Fruit fly (Drosophila melanogaster) whole organism, embryonic: ENCODE measurements around the gene pes.

Experiments used
- Atf6 ChIP-seq: fragments of 200-800 bp; sonication (Bioruptor generic); IDR thresholded peaks from 2 replicates; pipeline ENCODE4 v1.3.6; 2022; ENCODE audit warnings: missing biosample characterization, missing genetic modification characterization
- CG10431 ChIP-seq: fragments of 200-800 bp; sonication (Bioruptor generic); optimal IDR thresholded peaks from 3 replicates; lab custom pipeline; 2018; ENCODE audit warnings: missing biosample characterization, mild to moderate bottlenecking, missing genetic modification characterization
- CG10543 ChIP-seq: fragments of 200-800 bp; sonication (Bioruptor generic); optimal IDR thresholded peaks from 3 replicates; lab custom pipeline; 2017; ENCODE audit warnings: missing biosample characterization, mild to moderate bottlenecking, missing genetic modification characterization, moderate library complexity
- CG12769 ChIP-seq: fragments of 200-800 bp; sonication (Bioruptor generic); optimal IDR thresholded peaks from 2 replicates; lab custom pipeline; 2019; ENCODE audit warnings: missing biosample characterization, mild to moderate bottlenecking, missing genetic modification characterization, moderate library complexity
- CG13894 ChIP-seq: fragments of 200-800 bp; sonication (Bioruptor generic); optimal IDR thresholded peaks from 3 replicates; lab custom pipeline; 2018; ENCODE audit warnings: missing biosample characterization, mild to moderate bottlenecking, missing genetic modification characterization, moderate library complexity
- CG14441 ChIP-seq: fragments of 200-800 bp; sonication (Bioruptor generic); IDR thresholded peaks from 2 replicates; pipeline ENCODE4 v1.3.6; 2022; ENCODE audit warnings: missing biosample characterization, missing genetic modification characterization
- CG14667 ChIP-seq: fragments of 200-800 bp; sonication (Bioruptor generic); IDR thresholded peaks from 2 replicates; pipeline ENCODE4 v1.3.6; 2022; ENCODE audit warnings: missing biosample characterization, missing genetic modification characterization
- CG17328 ChIP-seq: fragments of 200-800 bp; sonication (Bioruptor generic); IDR thresholded peaks from 2 replicates; pipeline ENCODE4 v1.3.6; 2022; ENCODE audit warnings: missing biosample characterization, missing genetic modification characterization
- CG18262 ChIP-seq: fragments of 200-800 bp; optimal IDR thresholded peaks from 3 replicates; lab custom pipeline; 2019; ENCODE audit warnings: missing biosample characterization, mild to moderate bottlenecking, missing genetic modification characterization, moderate library complexity
- CG18619 ChIP-seq: fragments of 200-800 bp; sonication (Bioruptor generic); optimal IDR thresholded peaks from 3 replicates; lab custom pipeline; 2017; ENCODE audit warnings: missing biosample characterization, mild to moderate bottlenecking, missing genetic modification characterization
- CG34376 ChIP-seq: fragments of 200-800 bp; sonication (Bioruptor generic); optimal IDR thresholded peaks from 2 replicates; lab custom pipeline; 2018; ENCODE audit warnings: missing biosample characterization, mild to moderate bottlenecking, missing genetic modification characterization
- CG34422 ChIP-seq: fragments of 200-800 bp; sonication (Bioruptor generic); IDR thresholded peaks from 3 replicates; pipeline ENCODE4 v1.3.6; 2022; ENCODE audit warnings: missing biosample characterization, missing genetic modification characterization
- CG3726 ChIP-seq: fragments of 200-800 bp; sonication (Bioruptor generic); IDR thresholded peaks from 3 replicates; pipeline ENCODE4, ENCODE4 v1.3.6; 2022; ENCODE audit warnings: missing biosample characterization, missing genetic modification characterization
- CG43689 ChIP-seq: fragments of 200-800 bp; sonication (Bioruptor generic); IDR thresholded peaks from 2 replicates; pipeline ENCODE4 v1.3.6; 2022; ENCODE audit warnings: missing biosample characterization, missing genetic modification characterization
- CG8765 ChIP-seq: fragments of 200-800 bp; sonication (Bioruptor generic); IDR thresholded peaks from 2 replicates; pipeline ENCODE4 v1.3.6; 2022; ENCODE audit warnings: missing biosample characterization, missing genetic modification characterization
- CTCF ChIP-seq: fragments of 200-800 bp; sonication (Bioruptor generic); optimal IDR thresholded peaks from 2 replicates; lab custom pipeline; 2017; ENCODE audit warnings: missing biosample characterization, mild to moderate bottlenecking, missing genetic modification characterization, moderate library complexity
- CrebB ChIP-seq: fragments of 200-800 bp; sonication (Bioruptor generic); optimal IDR thresholded peaks from 3 replicates; lab custom pipeline; 2018; ENCODE audit warnings: missing biosample characterization, mild to moderate bottlenecking, missing genetic modification characterization
- Dbx ChIP-seq: fragments of 200-800 bp; sonication (Bioruptor generic); IDR thresholded peaks from 3 replicates; pipeline ENCODE4 v1.3.6; 2022; ENCODE audit warnings: missing biosample characterization, missing genetic modification characterization
- Jarid2 ChIP-seq: fragments of 200-800 bp; sonication (Bioruptor generic); optimal IDR thresholded peaks from 3 replicates; lab custom pipeline; 2017; ENCODE audit warnings: mild to moderate bottlenecking, missing biosample characterization, missing genetic modification reagents, missing genetic modification characterization
- Med ChIP-seq: fragments of 200-800 bp; sonication (Bioruptor generic); peaks from one replicate; lab custom pipeline; 2016; ENCODE audit warnings: missing biosample characterization, missing genetic modification characterization, mild to moderate bottlenecking, inconsistent platforms, moderate library complexity
- Myb ChIP-seq: fragments of 200-800 bp; sonication (Bioruptor generic); optimal IDR thresholded peaks from 2 replicates; lab custom pipeline; 2016; ENCODE audit warnings: missing biosample characterization, missing genetic modification characterization
- Trl ChIP-seq, 3 experiments: fragments of >200 bp in 2 of 3; fragments of 200-800 bp in 1 of 3; sonication (Bioruptor generic) in 1 of 3; optimal IDR thresholded peaks; 2 replicates in 1 of 3; 3 replicates in 2 of 3; lab custom pipeline; 2016 to 2017; ENCODE audit warnings: missing biosample characterization in 1 of 3, missing genetic modification characterization in 1 of 3
- ara ChIP-seq: fragments of 200-800 bp; sonication (Bioruptor generic); IDR thresholded peaks from 2 replicates; pipeline ENCODE4 v1.3.6; 2022; ENCODE audit warnings: missing biosample characterization, missing genetic modification characterization
- bab2 ChIP-seq: fragments of 200-800 bp; sonication (Bioruptor generic); optimal IDR thresholded peaks from 2 replicates; lab custom pipeline; 2016; ENCODE audit warnings: missing biosample characterization, missing genetic modification characterization
- bcd ChIP-seq: fragments of 200-800 bp; sonication (Bioruptor generic); optimal IDR thresholded peaks from 2 replicates; lab custom pipeline; 2017; ENCODE audit warnings: missing biosample characterization, mild to moderate bottlenecking, missing genetic modification characterization
- cas ChIP-seq: fragments of 200-800 bp; sonication (Bioruptor generic); IDR thresholded peaks from 2 replicates; pipeline ENCODE4 v1.3.6; 2022; ENCODE audit warnings: missing biosample characterization, missing genetic modification characterization
- chinmo ChIP-seq: fragments of 200-800 bp; sonication (Bioruptor generic); IDR thresholded peaks from 4 replicates; pipeline ENCODE4 v1.3.6; 2022; ENCODE audit warnings: missing biosample characterization, missing genetic modification characterization; ENCODE audit not compliant: partially characterized antibody
- dmrt99B ChIP-seq: fragments of 200-800 bp; sonication (Bioruptor generic); optimal IDR thresholded peaks from 2 replicates; lab custom pipeline; 2018; ENCODE audit warnings: missing biosample characterization, mild to moderate bottlenecking, missing genetic modification characterization, moderate library complexity
- ftz-f1 ChIP-seq: fragments of 200-800 bp; sonication (Bioruptor generic); optimal IDR thresholded peaks from 2 replicates; lab custom pipeline; 2016; ENCODE audit warnings: missing biosample characterization, missing genetic modification characterization
- grn ChIP-seq: fragments of 200-800 bp; sonication (Bioruptor generic); optimal IDR thresholded peaks from 3 replicates; lab custom pipeline; 2017; ENCODE audit warnings: missing biosample characterization, missing genetic modification characterization
- h ChIP-seq: fragments of >200 bp; optimal IDR thresholded peaks from 2 replicates; lab custom pipeline; 2017
- hkb ChIP-seq, 2 experiments: fragments of 200-800 bp in 1 of 2; fragments of >200 bp in 1 of 2; sonication (Bioruptor generic) in 1 of 2; IDR thresholded peaks in 1 of 2; optimal IDR thresholded peaks in 1 of 2; 2 replicates each; pipeline versions ENCODE4 v1.3.6 to Lab custom; 2017 to 2022; ENCODE audit warnings: missing biosample characterization in 1 of 2, missing genetic modification characterization in 1 of 2
- hth ChIP-seq: fragments of >200 bp; optimal IDR thresholded peaks from 2 replicates; lab custom pipeline; 2017; ENCODE audit warnings: inconsistent platforms
- inv ChIP-seq: fragments of 200-800 bp; sonication (Bioruptor generic); IDR thresholded peaks from 2 replicates; pipeline ENCODE4 v1.3.6; 2022; ENCODE audit warnings: missing biosample characterization, missing genetic modification characterization; ENCODE audit not compliant: partially characterized antibody
- nom ChIP-seq: fragments of 200-800 bp; sonication (Bioruptor generic); optimal IDR thresholded peaks from 2 replicates; lab custom pipeline; 2017; ENCODE audit warnings: missing biosample characterization, missing genetic modification characterization, mild to moderate bottlenecking, moderate library complexity, missing genetic modification reagents
- odd ChIP-seq: fragments of 200-800 bp; sonication (Bioruptor generic); optimal IDR thresholded peaks from 2 replicates; lab custom pipeline; 2017; ENCODE audit warnings: missing biosample characterization, mild to moderate bottlenecking, missing genetic modification characterization
- pros ChIP-seq: fragments of 200-800 bp; sonication (Bioruptor generic); optimal IDR thresholded peaks from 3 replicates; lab custom pipeline; 2019; ENCODE audit warnings: missing biosample characterization, mild to moderate bottlenecking, missing genetic modification characterization, moderate library complexity
- sc ChIP-seq, 3 experiments: fragments of >200 bp in 2 of 3; fragments of 200-800 bp in 1 of 3; sonication (Bioruptor generic) in 1 of 3; optimal IDR thresholded peaks; 2 replicates in 2 of 3; 3 replicates in 1 of 3; lab custom pipeline; 2017; ENCODE audit warnings: mild to moderate bottlenecking in 1 of 3, missing biosample characterization in 1 of 3, missing genetic modification characterization in 1 of 3, missing genetic modification reagents in 1 of 3
- seq ChIP-seq: fragments of 200-800 bp; sonication (Bioruptor generic); IDR thresholded peaks from 2 replicates; pipeline ENCODE4 v1.3.6; 2022; ENCODE audit warnings: missing biosample characterization, missing genetic modification characterization
- slp2 ChIP-seq: fragments of 200-800 bp; sonication (Bioruptor generic); optimal IDR thresholded peaks from 2 replicates; lab custom pipeline; 2016; ENCODE audit warnings: missing biosample characterization, missing genetic modification characterization
- sob ChIP-seq: fragments of 200-800 bp; sonication (Bioruptor generic); IDR thresholded peaks from 2 replicates; pipeline ENCODE4 v1.3.6; 2022; ENCODE audit warnings: missing biosample characterization, missing genetic modification characterization
- stwl ChIP-seq: fragments of 200-800 bp; sonication (Bioruptor generic); optimal IDR thresholded peaks from 3 replicates; lab custom pipeline; 2018; ENCODE audit warnings: missing biosample characterization, mild to moderate bottlenecking, missing genetic modification characterization, moderate library complexity
- sug ChIP-seq: fragments of 200-800 bp; optimal IDR thresholded peaks from 2 replicates; lab custom pipeline; 2019; ENCODE audit warnings: missing biosample characterization, mild to moderate bottlenecking, missing genetic modification characterization, moderate library complexity
- tgo ChIP-seq: fragments of 200-800 bp; sonication (Bioruptor generic); IDR thresholded peaks from 3 replicates; pipeline ENCODE4 v1.3.6; 2022; ENCODE audit warnings: missing biosample characterization, missing genetic modification characterization
- zen2 ChIP-seq: fragments of 200-800 bp; sonication (Bioruptor generic); IDR thresholded peaks from 3 replicates; pipeline ENCODE4 v1.3.6; 2022; ENCODE audit warnings: missing biosample characterization, missing genetic modification characterization; ENCODE audit not compliant: partially characterized antibody
- zfh1 ChIP-seq: fragments of 200-800 bp; sonication (Bioruptor generic); IDR thresholded peaks from 3 replicates; pipeline ENCODE4 v1.3.6; 2022; ENCODE audit warnings: missing biosample characterization, missing genetic modification characterization

Gene pes

dm6 chr2L:8009283-8010211 is 15.6 kb upstream of the pes start, which contains the start of gene CG12560 (continued):
- TF ChIP-seq grn (peak; percentile 78), CG34376 (peak; percentile 45), sc (optimal IDR thresholded peaks at IDR 0.05; lab: Kevin White, UChicago) (no peak), sc (GFP tag; optimal IDR thresholded peaks at IDR 0.05; lab: Kevin White, UChicago) (no peak), CG43689 (GFP tag; lab: Robert Waterston, UW) (peak; percentile 33; the same call in 1 of the 2 replicates), zfh1 (GFP tag; lab: Robert Waterston, UW) (0 out of 3 replicates have a peak, but pooled peaks have one; percentile 14), Atf6 (peak; percentile 31; the same call in 1 of the 2 replicates), CrebB (peak; percentile 13), inv (GFP tag; lab: Robert Waterston, UW) (no peak), CG10431 (GFP tag; lab: Kevin White, UChicago) (peak; percentile 14), hkb (optimal IDR thresholded peaks at IDR 0.05; lab: Kevin White, UChicago) (no peak), hkb (GFP tag; IDR thresholded peaks at IDR 0.05; lab: Robert Waterston, UW) (0 out of 2 replicates have a peak, but pooled peaks have one; percentile 32), ftz-f1 (GFP tag; lab: Kevin White, UChicago) (peak; percentile 80), CG34422 (GFP tag; lab: Robert Waterston, UW) (peak; percentile 43; the same call in 1 of the 3 replicates), tgo (GFP tag; lab: Robert Waterston, UW) (peak; percentile 43; the same call in 1 of the 3 replicates), Myb (GFP tag; lab: Kevin White, UChicago) (no peak)

DNA sequence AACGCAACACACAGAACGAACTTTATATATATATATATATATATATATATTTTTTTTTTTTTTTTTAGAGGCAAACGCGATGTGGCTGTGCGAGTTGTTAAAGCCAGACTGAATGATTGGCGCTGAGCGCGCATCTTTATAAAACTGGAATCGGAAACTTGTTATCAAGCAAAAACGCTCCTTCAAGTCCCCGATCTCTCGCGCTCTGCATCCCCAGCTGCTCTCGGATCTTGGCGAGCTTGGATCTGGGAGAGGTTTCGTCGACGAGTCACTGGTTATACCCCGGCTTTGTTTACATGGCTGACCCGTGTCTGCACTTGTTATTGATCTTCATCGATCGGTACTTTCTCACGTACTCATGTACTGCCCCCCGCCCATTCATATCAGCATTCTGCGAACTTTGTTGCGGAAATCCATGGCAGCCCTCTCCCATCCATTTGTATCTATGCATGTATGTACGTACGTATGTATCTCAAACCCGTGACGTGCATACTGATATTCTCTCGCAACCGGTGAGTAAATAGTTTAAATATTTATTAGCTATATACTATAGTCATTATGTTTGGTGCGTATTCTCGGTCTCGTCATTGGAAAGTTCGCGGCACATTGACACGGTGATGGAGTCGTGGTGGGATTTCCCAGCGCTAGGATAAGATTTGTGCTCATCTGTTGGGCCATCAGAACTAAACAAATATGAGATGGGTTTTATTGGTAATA is 13.3 kb upstream of the pes start, which contains the start of gene Spn28Dc:
Spn28Dc (minus strand) TSS at position 51 of the 717 bp plus-strand sequence.
- TF ChIP-seq Trl (optimal IDR thresholded peaks at IDR 0.05; lab: Kevin White, UChicago) (peak in 1 of 2 experiments; percentile 48), Trl (GFP tag; optimal IDR thresholded peaks at IDR 0.05; lab: Kevin White, UChicago) (no peak), CG18619 (GFP tag; lab: Kevin White, UChicago) (no peak), Med (GFP tag; lab: Kevin White, UChicago) (peak; percentile 80), CG18262 (tag; lab: Kevin White, UChicago) (no peak), chinmo (GFP tag; lab: Robert Waterston, UW) (0 out of 4 replicates have a peak, but pooled peaks have one; percentile 55), CG14441 (no peak), bcd (GFP tag; lab: Kevin White, UChicago) (no peak), hth (lab: Kevin White, UChicago) (no peak), CG13894 (tag; lab: Kevin White, UChicago) (peak; percentile 28), slp2 (no peak), CG12769 (peak; percentile 22), pros (GFP tag; lab: Kevin White, UChicago) (no peak), CG17328 (GFP tag; lab: Robert Waterston, UW) (no peak), sob (GFP tag; lab: Robert Waterston, UW) (no peak), sug (tag; lab: Kevin White, UChicago) (peak; percentile 15), h (lab: Kevin White, UChicago) (no peak), CTCF (no peak), CG14667 (GFP tag; lab: Robert Waterston, UW) (no peak), seq (GFP tag; lab: Robert Waterston, UW) (no peak), CG3726 (GFP tag; lab: Robert Waterston, UW) (no peak), CG34376 (peak; percentile 63), ara (GFP tag; lab: Robert Waterston, UW) (no peak), Jarid2 (GFP tag; lab: Kevin White, UChicago) (peak; percentile 31), odd (GFP tag; lab: Kevin White, UChicago) (no peak), zen2 (GFP tag; lab: Robert Waterston, UW) (no peak), CG10543 (GFP tag; lab: Kevin White, UChicago) (peak; percentile 28), bab2 (GFP tag; lab: Kevin White, UChicago) (no peak), Dbx (GFP tag; lab: Robert Waterston, UW) (no peak), stwl (tag; lab: Kevin White, UChicago) (no peak), dmrt99B (tag; lab: Kevin White, UChicago) (no peak), nom (GFP tag; lab: Kevin White, UChicago) (peak; percentile 74), CG8765 (GFP tag; lab: Robert Waterston, UW) (no peak), cas (GFP tag; lab: Robert Waterston, UW) (no peak)
